Worm (Caenorhabditis elegans) whole organism, late embryonic: ENCODE results near the gene K10D2.5.

Source experiments
- ama-1 ChIP-seq: fragments of 150-350 bp; optimal IDR thresholded peaks from 2 replicates; lab custom pipeline; 2014
- ceh-2 ChIP-seq: sonication (generic microtip); optimal IDR thresholded peaks from 2 replicates; lab custom pipeline; 2016; ENCODE audit warnings: missing genotype, missing genetic modification characterization, missing compliant biosample characterization
- ceh-30 ChIP-seq: fragments of 150-350 bp; optimal IDR thresholded peaks from 2 replicates; lab custom pipeline; 2014; ENCODE audit warnings: missing biosample characterization, missing genetic modification characterization
- dmd-4 ChIP-seq: sonication (generic microtip); optimal IDR thresholded peaks from 2 replicates; lab custom pipeline; 2016; ENCODE audit warnings: borderline replicate concordance, missing genetic modification characterization, missing compliant biosample characterization
- dve-1 ChIP-seq: sonication (generic microtip); optimal IDR thresholded peaks from 2 replicates; lab custom pipeline; 2017; ENCODE audit warnings: antibody characterized with exemption, mild to moderate bottlenecking, missing genetic modification characterization, missing compliant biosample characterization
- ets-4 ChIP-seq: sonication (generic microtip); optimal IDR thresholded peaks from 2 replicates; lab custom pipeline; 2016; ENCODE audit warnings: missing genetic modification characterization, missing compliant biosample characterization
- fax-1 ChIP-seq: sonication (generic microtip); optimal IDR thresholded peaks from 2 replicates; lab custom pipeline; 2016; ENCODE audit warnings: missing genotype, missing genetic modification characterization, missing compliant biosample characterization
- hlh-30 ChIP-seq: sonication (generic microtip); optimal IDR thresholded peaks from 2 replicates; lab custom pipeline; 2017; ENCODE audit warnings: antibody characterized with exemption, missing genetic modification characterization, missing compliant biosample characterization; ENCODE audit not compliant: insufficient read depth
- hlh-6 ChIP-seq: sonication (generic microtip); optimal IDR thresholded peaks from 2 replicates; lab custom pipeline; 2016; ENCODE audit warnings: missing genotype, missing genetic modification characterization, missing compliant biosample characterization
- nhr-11 ChIP-seq: fragments of 150-350 bp; optimal IDR thresholded peaks from 2 replicates; lab custom pipeline; 2014; ENCODE audit warnings: missing biosample characterization, missing genetic modification characterization
- pqm-1 ChIP-seq: sonication (generic microtip); optimal IDR thresholded peaks from 2 replicates; lab custom pipeline; 2016; ENCODE audit warnings: missing genetic modification characterization, missing compliant biosample characterization
- sdc-2 ChIP-seq: sonication (generic microtip); optimal IDR thresholded peaks from 2 replicates; lab custom pipeline; 2016; ENCODE audit warnings: missing genotype, missing genetic modification characterization, missing compliant biosample characterization
- ttx-3 ChIP-seq: sonication (generic microtip); optimal IDR thresholded peaks from 2 replicates; lab custom pipeline; 2016; ENCODE audit warnings: missing genetic modification reagents, missing genetic modification characterization, missing compliant biosample characterization

- TF ChIP-seq nhr-11 (tag; lab: Kevin White, UChicago) (no peak), ama-1 (no peak), ceh-30 (tag; lab: Kevin White, UChicago) (no peak), hlh-30 (tag; lab: Kevin White, UChicago) (no peak), fax-1 (tag; lab: Kevin White, UChicago) (no peak), ttx-3 (tag; lab: Kevin White, UChicago) (no peak), dmd-4 (no peak), hlh-6 (tag; lab: Kevin White, UChicago) (no peak), sdc-2 (tag; lab: Kevin White, UChicago) (no peak), dve-1 (tag; lab: Kevin White, UChicago) (no peak), pqm-1 (no peak), ets-4 (tag; lab: Kevin White, UChicago) (no peak), ceh-2 (tag; lab: Kevin White, UChicago) (no peak)
These were observed 575 bp upstream of the K10D2.5 start, which contains the start of gene prp-19 for ce11 chrIII:5171945-5172344.
